Fruit fly (Drosophila melanogaster): ENCODE data around the gene CG12237.

Gene CG12237

DNA sequence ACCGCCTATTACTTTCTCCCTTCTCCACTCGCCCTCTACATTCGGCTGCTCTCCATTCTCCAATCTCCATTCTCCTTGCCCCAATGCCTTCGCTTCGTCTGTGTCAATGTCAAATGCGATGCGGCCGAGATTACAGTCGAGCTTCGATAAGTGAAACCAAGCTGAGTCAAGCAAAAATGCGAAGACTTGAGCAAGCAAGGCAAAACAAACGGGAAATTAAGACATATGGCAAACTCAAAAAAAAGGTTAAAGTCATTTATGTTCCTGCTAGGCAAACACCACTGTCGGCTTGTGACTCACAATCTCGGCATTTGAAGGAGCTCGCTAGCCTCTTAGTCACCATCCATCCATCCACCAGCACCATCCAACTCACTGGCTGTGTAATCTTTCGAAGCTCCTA, 25.7 kb upstream of the CG12237 start (continued):
- TF ChIP-seq mld (GFP tag; IDR thresholded peaks at IDR 0.05; ENCODE audit: partially characterized antibody) (no peak), pfk (GFP tag; optimal IDR thresholded peaks at IDR 0.05) (peak; percentile 13), HLHmδ (GFP tag; optimal IDR thresholded peaks at IDR 0.05) (peak; percentile 44), Nf-YC (tag; optimal IDR thresholded peaks at IDR 0.05) (peak; percentile 72), corto (GFP tag; optimal IDR thresholded peaks at IDR 0.05) (peak; percentile 98), chm (GFP tag; IDR thresholded peaks at IDR 0.05) (peak; percentile 98), grn (GFP tag; optimal IDR thresholded peaks at IDR 0.05) (peak; percentile 87), Hsf (GFP tag; optimal IDR thresholded peaks at IDR 0.05) (peak; percentile 97), gcm (GFP tag; optimal IDR thresholded peaks at IDR 0.05) (peak; percentile 96), scrt (GFP tag; optimal IDR thresholded peaks at IDR 0.05) (peak; percentile 87), CG17186 (GFP tag; optimal IDR thresholded peaks at IDR 0.05) (peak; percentile 64), tll (GFP tag; optimal IDR thresholded peaks at IDR 0.05) (peak in 1 of 2 experiments; percentile 1), HHEX (GFP tag; optimal IDR thresholded peaks at IDR 0.05) (peak; percentile 91), vnd (GFP tag; IDR thresholded peaks at IDR 0.05; ENCODE audit: partially characterized antibody) (no peak), Med (GFP tag) (peak; percentile 100), grau (tag; optimal IDR thresholded peaks at IDR 0.05) (peak; percentile 100), CG7357 (GFP tag; IDR thresholded peaks at IDR 0.05) (peak; percentile 87), CG4707 (GFP tag; optimal IDR thresholded peaks at IDR 0.05) (peak; percentile 93), CG17385 (GFP tag; optimal IDR thresholded peaks at IDR 0.05) (peak; percentile 94), crp (GFP tag; optimal IDR thresholded peaks at IDR 0.05) (peak in 1 of 2 experiments; percentile 64), CG33557 (GFP tag; optimal IDR thresholded peaks at IDR 0.05) (peak; percentile 98), CG4360 (GFP tag; IDR thresholded peaks at IDR 0.05) (peak; percentile 46; the same call in 1 of the 2 replicates), dimm (GFP tag; IDR thresholded peaks at IDR 0.05) (peak; percentile 93), Usf (GFP tag; optimal IDR thresholded peaks at IDR 0.05) (peak; percentile 97), CTCF (GFP tag; optimal IDR thresholded peaks at IDR 0.05) (peak; percentile 56), org-1 (GFP tag; optimal IDR thresholded peaks at IDR 0.05) (peak; percentile 96), klu (GFP tag; IDR thresholded peaks at IDR 0.05) (peak; percentile 86), Myb (GFP tag; optimal IDR thresholded peaks at IDR 0.05) (peak; percentile 90), Dek (tag; optimal IDR thresholded peaks at IDR 0.05) (peak; percentile 94), CG13775 (GFP tag; optimal IDR thresholded peaks at IDR 0.05) (peak; percentile 93), CG7271 (tag; optimal IDR thresholded peaks at IDR 0.05) (peak; percentile 59), hb (GFP tag; IDR thresholded peaks at IDR 0.05; ENCODE audit: partially characterized antibody) (no peak), CG4424 (GFP tag; optimal IDR thresholded peaks at IDR 0.05) (peak; percentile 94), nerfin-2 (GFP tag; IDR thresholded peaks at IDR 0.05; ENCODE audit: partially characterized antibody) (no peak), CG10321 (GFP tag; IDR thresholded peaks at IDR 0.05) (peak; percentile 78), Stat92E (GFP tag; optimal IDR thresholded peaks at IDR 0.05) (peak in 1 of 3 experiments; percentile 90), jing (GFP tag; optimal IDR thresholded peaks at IDR 0.05) (peak; percentile 93), chinmo (GFP tag; IDR thresholded peaks at IDR 0.05; ENCODE audit: partially characterized antibody) (no peak), bbx (GFP tag; IDR thresholded peaks at IDR 0.05; ENCODE audit: partially characterized antibody) (no peak), schlank (tag; optimal IDR thresholded peaks at IDR 0.05) (peak; percentile 97), CG6175 (GFP tag; IDR thresholded peaks at IDR 0.05) (peak; percentile 89), CG10209 (GFP tag; optimal IDR thresholded peaks at IDR 0.05) (peak; percentile 93), Eip74EF (GFP tag; optimal IDR thresholded peaks at IDR 0.05) (peak in 1 of 2 experiments; percentile 91), CG11456 (GFP tag; IDR thresholded peaks at IDR 0.05) (peak; percentile 96), CG10979 (tag; optimal IDR thresholded peaks at IDR 0.05) (peak; percentile 93), Elba2 (GFP tag; optimal IDR thresholded peaks at IDR 0.05) (peak; percentile 69), Asciz (GFP tag; optimal IDR thresholded peaks at IDR 0.05) (peak; percentile 77), eyg (GFP tag; optimal IDR thresholded peaks at IDR 0.05) (peak; percentile 89), CG18476 (GFP tag; optimal IDR thresholded peaks at IDR 0.05) (peak; percentile 89)

Measured in whole organism, embryonic.